Fruit fly (Drosophila melanogaster): ENCODE measurements around the gene CG43965.

Gene CG43965

DNA sequence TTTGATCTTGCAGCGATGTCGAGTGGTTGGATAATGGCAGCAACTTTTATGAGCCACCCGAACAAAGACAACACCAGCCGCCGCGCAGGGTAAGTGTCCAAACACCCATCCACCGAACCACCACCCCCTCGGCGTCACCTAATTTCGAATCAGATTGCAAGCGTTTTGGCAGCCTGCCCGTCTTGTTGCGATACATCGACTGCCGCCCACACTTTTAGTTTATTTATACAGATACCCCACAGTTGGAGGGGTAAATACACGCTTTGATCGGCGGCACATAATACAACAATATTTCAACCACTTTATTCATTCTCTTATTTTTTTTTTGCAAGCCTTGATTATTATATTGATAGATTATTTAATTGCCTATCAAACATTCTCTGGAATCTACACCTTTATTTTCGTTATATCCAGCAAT lies 37.5 kb upstream of the CG43965 start (continued):
- TF ChIP-seq CG3281 (GFP tag; optimal IDR thresholded peaks at IDR 0.05) (no peak), hth (optimal IDR thresholded peaks at IDR 0.05) (no peak), nerfin-1 (tag; optimal IDR thresholded peaks at IDR 0.05) (no peak), repo (GFP tag; optimal IDR thresholded peaks at IDR 0.05) (no peak), peb (GFP tag; IDR thresholded peaks at IDR 0.05) (no peak), seq (GFP tag; IDR thresholded peaks at IDR 0.05) (no peak), Doc3 (GFP tag; IDR thresholded peaks at IDR 0.05; ENCODE audit: partially characterized antibody) (no peak), Max (GFP tag; optimal IDR thresholded peaks at IDR 0.05) (no peak), HLHmδ (GFP tag; optimal IDR thresholded peaks at IDR 0.05) (no peak), Hmx (GFP tag; optimal IDR thresholded peaks at IDR 0.05) (no peak), Doc2 (GFP tag; IDR thresholded peaks at IDR 0.05) (no peak), trh (GFP tag; optimal IDR thresholded peaks at IDR 0.05) (no peak), CG7556 (GFP tag; optimal IDR thresholded peaks at IDR 0.05) (peak; percentile 26), Taf1 (GFP tag; IDR thresholded peaks at IDR 0.05) (no peak), lov (optimal IDR thresholded peaks at IDR 0.05) (no peak), lov (GFP tag; IDR thresholded peaks at IDR 0.05) (0 out of 3 replicates have a peak, but pooled peaks have one; percentile 66), sens-2 (GFP tag; IDR thresholded peaks at IDR 0.05) (no peak), Bdp1 (GFP tag; optimal IDR thresholded peaks at IDR 0.05) (peak; percentile 23), Hr78 (GFP tag; optimal IDR thresholded peaks at IDR 0.05) (no peak), CG16863 (GFP tag; optimal IDR thresholded peaks at IDR 0.05) (peak; percentile 24), CG33557 (GFP tag; optimal IDR thresholded peaks at IDR 0.05) (no peak), kni (GFP tag; optimal IDR thresholded peaks at IDR 0.05) (no peak), CG7963 (GFP tag; IDR thresholded peaks at IDR 0.05; ENCODE audit: partially characterized antibody) (no peak), CG13894 (tag; optimal IDR thresholded peaks at IDR 0.05) (no peak), CG8924 (tag; optimal IDR thresholded peaks at IDR 0.05) (no peak), gfzf (GFP tag; optimal IDR thresholded peaks at IDR 0.05) (no peak), ems (GFP tag; optimal IDR thresholded peaks at IDR 0.05) (no peak), CG2712 (tag; optimal IDR thresholded peaks at IDR 0.05) (no peak), CG17359 (tag; optimal IDR thresholded peaks at IDR 0.05) (no peak), CrebB (tag; optimal IDR thresholded peaks at IDR 0.05) (no peak), zen2 (GFP tag; IDR thresholded peaks at IDR 0.05; ENCODE audit: partially characterized antibody) (no peak), Sox100B (GFP tag; optimal IDR thresholded peaks at IDR 0.05) (no peak), lbe (GFP tag; optimal IDR thresholded peaks at IDR 0.05) (no peak), nerfin-2 (GFP tag; IDR thresholded peaks at IDR 0.05; ENCODE audit: partially characterized antibody) (no peak), CG17328 (GFP tag; IDR thresholded peaks at IDR 0.05) (0 out of 2 replicates have a peak, but pooled peaks have one; percentile 46), ranshi (GFP tag; IDR thresholded peaks at IDR 0.05) (0 out of 2 replicates have a peak, but pooled peaks have one; percentile 33), pita (GFP tag; optimal IDR thresholded peaks at IDR 0.05) (no peak), crc (GFP tag; optimal IDR thresholded peaks at IDR 0.05) (no peak), CG9797 (GFP tag; optimal IDR thresholded peaks at IDR 0.05) (no peak), CG9215 (GFP tag; IDR thresholded peaks at IDR 0.05) (no peak), jing (GFP tag; optimal IDR thresholded peaks at IDR 0.05) (no peak), CG6654 (GFP tag; optimal IDR thresholded peaks at IDR 0.05) (no peak), zf30C (GFP tag; optimal IDR thresholded peaks at IDR 0.05) (no peak), Nf-YC (tag; optimal IDR thresholded peaks at IDR 0.05) (no peak), slp2 (GFP tag; optimal IDR thresholded peaks at IDR 0.05) (no peak), YL-1 (GFP tag; optimal IDR thresholded peaks at IDR 0.05) (no peak), Trl (optimal IDR thresholded peaks at IDR 0.05) (no peak), Trl (GFP tag; optimal IDR thresholded peaks at IDR 0.05) (no peak), lmd (GFP tag; IDR thresholded peaks at IDR 0.05) (peak; percentile 66), Meics (GFP tag; optimal IDR thresholded peaks at IDR 0.05) (peak; percentile 12), HmgZ (tag; optimal IDR thresholded peaks at IDR 0.05) (no peak), tin (GFP tag; optimal IDR thresholded peaks at IDR 0.05) (no peak)
